Worm (Caenorhabditis elegans) whole organism, L3 larva: ENCODE measurements around the gene ZK1290.5.

Experiments used
- ceh-82 ChIP-seq: fragments of 150-350 bp; optimal IDR thresholded peaks from 2 replicates; lab custom pipeline; 2014; ENCODE audit warnings: missing biosample characterization, missing genetic modification characterization
- daf-12 ChIP-seq: fragments of 150-350 bp; optimal IDR thresholded peaks from 2 replicates; lab custom pipeline; 2014; ENCODE audit warnings: missing biosample characterization, missing genetic modification reagents, missing genetic modification characterization
- elt-2 ChIP-seq: sonication (generic microtip); optimal IDR thresholded peaks from 2 replicates; lab custom pipeline; 2016; ENCODE audit warnings: missing genetic modification reagents, mild to moderate bottlenecking, missing genetic modification characterization, missing compliant biosample characterization
- lin-39 ChIP-seq: fragments of 150-350 bp; optimal IDR thresholded peaks from 2 replicates; lab custom pipeline; 2018; ENCODE audit warnings: missing biosample characterization, missing genetic modification reagents, missing genetic modification characterization
- mml-1 ChIP-seq: fragments of 150-350 bp; sonication (generic microtip); optimal IDR thresholded peaks from 3 replicates; lab custom pipeline; 2014; ENCODE audit warnings: missing biosample characterization, missing genetic modification characterization
- nhr-12 ChIP-seq: fragments of 150-350 bp; optimal IDR thresholded peaks from 2 replicates; lab custom pipeline; 2014; ENCODE audit warnings: missing biosample characterization, missing genetic modification characterization
- nhr-237 ChIP-seq: fragments of 150-350 bp; optimal IDR thresholded peaks from 2 replicates; lab custom pipeline; 2014; ENCODE audit warnings: missing biosample characterization, missing genetic modification characterization
- nhr-43 ChIP-seq: sonication (generic microtip); optimal IDR thresholded peaks from 2 replicates; lab custom pipeline; 2016; ENCODE audit warnings: mild to moderate bottlenecking, missing genetic modification characterization, missing compliant biosample characterization; ENCODE audit not compliant: poor library complexity, severe bottlenecking
- pha-4 ChIP-seq: fragments of 150-350 bp; optimal IDR thresholded peaks from 2 replicates; lab custom pipeline; 2014; ENCODE audit warnings: missing biosample characterization, missing genetic modification reagents, missing genetic modification characterization
- skn-1 ChIP-seq: fragments of 150-350 bp; optimal IDR thresholded peaks from 2 replicates; lab custom pipeline; 2014; ENCODE audit warnings: missing biosample characterization, missing genetic modification characterization
- unc-62 ChIP-seq: fragments of 150-350 bp; sonication (generic microtip); optimal IDR thresholded peaks from 4 replicates; lab custom pipeline; 2014; ENCODE audit warnings: missing biosample characterization, missing genetic modification reagents, missing genetic modification characterization
- zag-1 ChIP-seq: fragments of 150-350 bp; optimal IDR thresholded peaks from 2 replicates; lab custom pipeline; 2014; ENCODE audit warnings: missing biosample characterization, missing genetic modification characterization
- ztf-11 ChIP-seq: fragments of 150-350 bp; optimal IDR thresholded peaks from 2 replicates; lab custom pipeline; 2014; ENCODE audit warnings: missing biosample characterization, missing genetic modification characterization

- TF ChIP-seq pha-4 (no peak), ztf-11 (tag; lab: Kevin White, UChicago) (no peak), daf-12 (no peak), ceh-82 (tag; lab: Kevin White, UChicago) (no peak), mml-1 (tag; lab: Kevin White, UChicago) (no peak), zag-1 (tag; lab: Kevin White, UChicago) (no peak), nhr-237 (no peak), nhr-43 (tag; lab: Kevin White, UChicago) (no peak), lin-39 (tag; lab: Kevin White, UChicago) (no peak), skn-1 (tag; lab: Kevin White, UChicago) (no peak), unc-62 (GFP tag; lab: Kevin White, UChicago) (no peak), nhr-12 (tag; lab: Kevin White, UChicago) (no peak), elt-2 (tag; lab: Kevin White, UChicago) (no peak)
Measured at ce11 chrII:7575614-7576013, 46.2 kb downstream of the ZK1290.5 start, which contains the start of gene F35D2.1.
